Worm (Caenorhabditis elegans): ENCODE data around the gene acox-3.

- TF ChIP-seq zip-8 (tag; optimal IDR thresholded peaks at IDR 0.05) (no peak), elt-3 (tag; optimal IDR thresholded peaks at IDR 0.05) (no peak), lsy-2 (tag; optimal IDR thresholded peaks at IDR 0.05) (no peak), ham-2 (GFP tag; optimal IDR thresholded peaks at IDR 0.05) (no peak), nhr-237 (tag; optimal IDR thresholded peaks at IDR 0.05) (no peak), sptf-1 (tag; optimal IDR thresholded peaks at IDR 0.05) (no peak), lin-13 (tag; optimal IDR thresholded peaks at IDR 0.05) (no peak), ztf-11 (tag; optimal IDR thresholded peaks at IDR 0.05) (no peak), pha-4 (tag; optimal IDR thresholded peaks at IDR 0.05) (no peak), unc-62 (GFP tag; optimal IDR thresholded peaks at IDR 0.05) (no peak), snpc-4 (tag; optimal IDR thresholded peaks at IDR 0.05) (no peak)
Measured at ce11 chrIV:6201769-6202168, 46.5 kb downstream of the acox-3 start, which contains the start of gene tkr-2.
